Worm (Caenorhabditis elegans) whole organism, L3 larva: ENCODE data around the gene mcm-3.

Experiments
- ceh-82 ChIP-seq: fragments of 150-350 bp; optimal IDR thresholded peaks from 2 replicates; lab custom pipeline; 2014; ENCODE audit warnings: missing biosample characterization, missing genetic modification characterization
- elt-2 ChIP-seq: sonication (generic microtip); optimal IDR thresholded peaks from 2 replicates; lab custom pipeline; 2016; ENCODE audit warnings: missing genetic modification reagents, mild to moderate bottlenecking, missing genetic modification characterization, missing compliant biosample characterization
- eor-1 ChIP-seq, 2 experiments: fragments of 150-350 bp; optimal IDR thresholded peaks; 2 replicates each; lab custom pipeline; 2014 to 2018; ENCODE audit warnings: missing biosample characterization in 2 of 2, missing genetic modification characterization in 2 of 2
- lin-15B ChIP-seq: fragments of 150-350 bp; optimal IDR thresholded peaks from 2 replicates; lab custom pipeline; 2014; ENCODE audit warnings: missing biosample characterization, missing genetic modification characterization
- nfya-1 ChIP-seq: sonication (generic microtip); optimal IDR thresholded peaks from 2 replicates; lab custom pipeline; 2017; ENCODE audit warnings: missing genetic modification characterization, mild to moderate bottlenecking, missing compliant biosample characterization, antibody characterized with exemption, moderate library complexity; ENCODE audit not compliant: insufficient read depth
- nhr-237 ChIP-seq: fragments of 150-350 bp; optimal IDR thresholded peaks from 2 replicates; lab custom pipeline; 2014; ENCODE audit warnings: missing biosample characterization, missing genetic modification characterization
- nhr-76 ChIP-seq: fragments of 150-350 bp; sonication (generic microtip); optimal IDR thresholded peaks from 5 replicates; lab custom pipeline; 2014; ENCODE audit warnings: missing biosample characterization, missing genetic modification characterization
- pha-4 ChIP-seq: fragments of 150-350 bp; optimal IDR thresholded peaks from 2 replicates; lab custom pipeline; 2014; ENCODE audit warnings: missing biosample characterization, missing genetic modification reagents, missing genetic modification characterization
- pqm-1 ChIP-seq: fragments of 150-350 bp; optimal IDR thresholded peaks from 2 replicates; lab custom pipeline; 2017; ENCODE audit warnings: missing biosample characterization, missing genetic modification characterization, inconsistent platforms
- unc-39 ChIP-seq: sonication (generic microtip); optimal IDR thresholded peaks from 4 replicates; lab custom pipeline; 2017; ENCODE audit warnings: missing biosample characterization, missing genetic modification characterization
- ztf-4 ChIP-seq: fragments of 150-350 bp; optimal IDR thresholded peaks from 2 replicates; lab custom pipeline; 2014; ENCODE audit warnings: missing biosample characterization, missing genetic modification characterization

ce11 chrV:15067165-15067564 lies 7.8 kb upstream of the mcm-3 start, which contains the start of gene C25D7.10:
- no peak for TF ChIP-seq pha-4
- no peak for TF ChIP-seq nhr-237 (tag; lab: Kevin White, UChicago)
- TF ChIP-seq nfya-1 = no peak
- no peak for TF ChIP-seq ceh-82 (tag; lab: Kevin White, UChicago)
- TF ChIP-seq ztf-4 (tag; lab: Kevin White, UChicago) = no peak
- no peak for TF ChIP-seq unc-39
- no peak for TF ChIP-seq lin-15B (tag; lab: Kevin White, UChicago)
- TF ChIP-seq nhr-76 (tag; lab: Kevin White, UChicago) = no peak
- no peak for TF ChIP-seq eor-1 (tag; optimal IDR thresholded peaks at IDR 0.05; lab: Kevin White, UChicago)
- no peak for TF ChIP-seq elt-2 (tag; lab: Kevin White, UChicago)
- TF ChIP-seq pqm-1 (tag; lab: Kevin White, UChicago) = no peak
